Worm (Caenorhabditis elegans) whole organism, late embryonic: ENCODE results near the gene lron-4.
A peak's percentile ranks its signal among the peaks of the same experiment; 100 is the strongest.

Experiments
- C38D4.7 ChIP-seq: fragments of 200-800 bp; sonication (Bioruptor generic); optimal IDR thresholded peaks from 2 replicates; lab custom pipeline; 2018; ENCODE audit warnings: mild to moderate bottlenecking, missing genetic modification characterization, moderate library complexity, missing compliant biosample characterization
- F13H6.1 ChIP-seq: sonication (generic microtip); optimal IDR thresholded peaks from 2 replicates; lab custom pipeline; 2016; ENCODE audit warnings: missing genetic modification characterization, missing compliant biosample characterization
- T23F11.4 ChIP-seq: fragments of 200-800 bp; sonication (Bioruptor generic); optimal IDR thresholded peaks from 2 replicates; lab custom pipeline; 2018; ENCODE audit warnings: mild to moderate bottlenecking, missing genetic modification characterization, missing compliant biosample characterization
- Y22D7AL.16 ChIP-seq: sonication (generic microtip); optimal IDR thresholded peaks from 2 replicates; lab custom pipeline; 2016; ENCODE audit warnings: missing genetic modification characterization, missing compliant biosample characterization
- ceh-14 ChIP-seq: sonication (generic microtip); optimal IDR thresholded peaks from 2 replicates; lab custom pipeline; 2016; ENCODE audit warnings: missing genotype, missing genetic modification characterization, missing compliant biosample characterization
- ceh-19 ChIP-seq: fragments of 200-800 bp; sonication (Bioruptor generic); optimal IDR thresholded peaks from 2 replicates; lab custom pipeline; 2018; ENCODE audit warnings: mild to moderate bottlenecking, missing genetic modification characterization, missing compliant biosample characterization
- ceh-22 ChIP-seq: sonication (generic microtip); optimal IDR thresholded peaks from 2 replicates; lab custom pipeline; 2017; ENCODE audit warnings: missing biosample characterization, missing genetic modification characterization
- ceh-30 ChIP-seq: fragments of 150-350 bp; optimal IDR thresholded peaks from 2 replicates; lab custom pipeline; 2014; ENCODE audit warnings: missing biosample characterization, missing genetic modification characterization
- ceh-31 ChIP-seq: sonication (generic microtip); optimal IDR thresholded peaks from 2 replicates; lab custom pipeline; 2016; ENCODE audit warnings: missing genetic modification characterization, missing compliant biosample characterization
- ceh-34 ChIP-seq: sonication (generic microtip); optimal IDR thresholded peaks from 2 replicates; lab custom pipeline; 2016; ENCODE audit warnings: mild to moderate bottlenecking, missing genetic modification characterization, missing compliant biosample characterization
- ceh-45 ChIP-seq: fragments of 200-800 bp; sonication (Bioruptor generic); IDR thresholded peaks from 2 replicates; pipeline ENCODE4 v1.3.6; 2022; ENCODE audit warnings: missing genetic modification reagents, missing genetic modification characterization, missing compliant biosample characterization
- ceh-48 ChIP-seq: sonication (generic microtip); optimal IDR thresholded peaks from 2 replicates; lab custom pipeline; 2016; ENCODE audit warnings: missing genetic modification characterization, inconsistent platforms, missing compliant biosample characterization
- ceh-6 ChIP-seq: fragments of 200-800 bp; sonication (Bioruptor generic); optimal IDR thresholded peaks from 2 replicates; lab custom pipeline; 2018; ENCODE audit warnings: mild to moderate bottlenecking, missing genetic modification characterization, missing compliant biosample characterization
- ceh-9 ChIP-seq: sonication (generic microtip); optimal IDR thresholded peaks from 2 replicates; lab custom pipeline; 2016; ENCODE audit warnings: mild to moderate bottlenecking, missing genetic modification characterization, inconsistent platforms, missing compliant biosample characterization
- che-1 ChIP-seq: sonication (generic microtip); optimal IDR thresholded peaks from 2 replicates; lab custom pipeline; 2016; ENCODE audit warnings: mild to moderate bottlenecking, missing genetic modification characterization, missing compliant biosample characterization
- dve-1 ChIP-seq: sonication (generic microtip); optimal IDR thresholded peaks from 2 replicates; lab custom pipeline; 2017; ENCODE audit warnings: antibody characterized with exemption, mild to moderate bottlenecking, missing genetic modification characterization, missing compliant biosample characterization
- elt-2 ChIP-seq: sonication (generic microtip); optimal IDR thresholded peaks from 2 replicates; lab custom pipeline; 2016; ENCODE audit warnings: missing genetic modification reagents, missing genetic modification characterization, missing compliant biosample characterization
- elt-4 ChIP-seq: sonication (generic microtip); optimal IDR thresholded peaks from 2 replicates; lab custom pipeline; 2016; ENCODE audit warnings: missing genetic modification characterization, missing compliant biosample characterization
- fkh-10 ChIP-seq: fragments of 150-350 bp; optimal IDR thresholded peaks from 2 replicates; lab custom pipeline; 2014; ENCODE audit warnings: missing biosample characterization, missing genetic modification reagents, missing genetic modification characterization
- gmeb-2 ChIP-seq: sonication (generic microtip); optimal IDR thresholded peaks from 2 replicates; lab custom pipeline; 2016; ENCODE audit warnings: missing genetic modification characterization, inconsistent platforms, missing compliant biosample characterization
- hlh-13 ChIP-seq: fragments of 200-800 bp; sonication (Bioruptor generic); optimal IDR thresholded peaks from 2 replicates; lab custom pipeline; 2018; ENCODE audit warnings: mild to moderate bottlenecking, missing genetic modification characterization, missing compliant biosample characterization
- hlh-30 ChIP-seq: sonication (generic microtip); optimal IDR thresholded peaks from 2 replicates; lab custom pipeline; 2017; ENCODE audit warnings: antibody characterized with exemption, missing genetic modification characterization, missing compliant biosample characterization; ENCODE audit not compliant: insufficient read depth
- hlh-8 ChIP-seq: sonication (generic microtip); optimal IDR thresholded peaks from 2 replicates; lab custom pipeline; 2016; ENCODE audit warnings: missing genotype, missing genetic modification characterization, missing compliant biosample characterization
- mec-3 ChIP-seq: sonication (generic microtip); optimal IDR thresholded peaks from 2 replicates; lab custom pipeline; 2016; ENCODE audit warnings: borderline replicate concordance, missing genetic modification characterization, missing compliant biosample characterization
- nfya-1 ChIP-seq: sonication (generic microtip); optimal IDR thresholded peaks from 2 replicates; lab custom pipeline; 2017; ENCODE audit warnings: missing genetic modification characterization, mild to moderate bottlenecking, missing compliant biosample characterization, antibody characterized with exemption, moderate library complexity
- nhr-11 ChIP-seq: fragments of 150-350 bp; optimal IDR thresholded peaks from 2 replicates; lab custom pipeline; 2014; ENCODE audit warnings: missing biosample characterization, missing genetic modification characterization
- nhr-232 ChIP-seq: sonication (generic microtip); optimal IDR thresholded peaks from 2 replicates; lab custom pipeline; 2016; ENCODE audit warnings: missing genetic modification characterization, missing compliant biosample characterization
- rnt-1 ChIP-seq: sonication (generic microtip); optimal IDR thresholded peaks from 2 replicates; lab custom pipeline; 2016; ENCODE audit warnings: missing genetic modification characterization, missing compliant biosample characterization
- sdc-2 ChIP-seq: sonication (generic microtip); optimal IDR thresholded peaks from 2 replicates; lab custom pipeline; 2016; ENCODE audit warnings: missing genotype, missing genetic modification characterization, missing compliant biosample characterization
- syd-9 ChIP-seq: sonication (generic microtip); optimal IDR thresholded peaks from 2 replicates; lab custom pipeline; 2016; ENCODE audit warnings: mild to moderate bottlenecking, missing genetic modification characterization, moderate library complexity, missing compliant biosample characterization
- tbx-2 ChIP-seq: sonication (generic microtip); optimal IDR thresholded peaks from 2 replicates; lab custom pipeline; 2016; ENCODE audit warnings: missing genetic modification characterization, missing compliant biosample characterization
- ttx-3 ChIP-seq: sonication (generic microtip); optimal IDR thresholded peaks from 2 replicates; lab custom pipeline; 2016; ENCODE audit warnings: missing genetic modification reagents, missing genetic modification characterization, missing compliant biosample characterization
- unc-3 ChIP-seq, 2 experiments: fragments of 200-800 bp in 1 of 2; sonication (Bioruptor generic) in 1 of 2; sonication (generic microtip) in 1 of 2; conservative IDR thresholded peaks in 1 of 2; optimal IDR thresholded peaks in 1 of 2; 2 replicates each; pipeline versions ENCODE4 v1.3.6 to Lab custom; 2016 to 2022; ENCODE audit warnings: missing compliant biosample characterization in 2 of 2, missing genetic modification characterization in 2 of 2, missing genetic modification reagents in 1 of 2
- unc-42 ChIP-seq: sonication (generic microtip); optimal IDR thresholded peaks from 2 replicates; lab custom pipeline; 2016; ENCODE audit warnings: missing genotype, missing genetic modification characterization, missing compliant biosample characterization
- unc-55 ChIP-seq: sonication (generic microtip); optimal IDR thresholded peaks from 2 replicates; lab custom pipeline; 2017; ENCODE audit warnings: missing biosample characterization, missing genetic modification reagents, missing genetic modification characterization
- zip-5 ChIP-seq: sonication (generic microtip); optimal IDR thresholded peaks from 2 replicates; lab custom pipeline; 2016; ENCODE audit warnings: missing genetic modification characterization, missing compliant biosample characterization

Gene lron-4

DNA sequence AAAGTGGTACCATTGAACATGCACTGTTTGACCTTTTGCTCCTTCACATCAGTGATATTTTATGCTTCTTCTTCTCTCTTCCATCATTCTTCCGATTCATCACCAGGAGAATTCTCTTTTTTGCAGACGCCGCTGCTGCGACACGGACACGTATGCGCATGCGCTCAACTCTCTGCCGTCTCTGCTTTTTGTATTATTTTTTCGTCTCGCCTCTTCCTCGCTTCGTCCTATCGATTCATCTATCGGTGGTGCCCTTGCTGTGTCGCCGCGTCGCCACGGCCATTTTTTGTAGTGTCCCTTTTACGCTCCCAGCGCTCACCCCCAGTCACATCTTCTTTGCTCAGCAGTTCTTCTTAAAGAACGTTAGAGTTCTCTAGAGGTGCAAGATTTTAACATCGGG lies 14.2 kb upstream of the lron-4 start (continued):
- TF ChIP-seq rnt-1 (tag; lab: Kevin White, UChicago) (no peak), zip-5 (tag; lab: Kevin White, UChicago) (no peak), nhr-11 (no peak), che-1 (no peak), ceh-19 (GFP tag; lab: Kevin White, UChicago) (peak; percentile 39), hlh-13 (GFP tag; lab: Kevin White, UChicago) (no peak)
- TF ChIP-seq, all 69 proteins: peak for 5

DNA sequence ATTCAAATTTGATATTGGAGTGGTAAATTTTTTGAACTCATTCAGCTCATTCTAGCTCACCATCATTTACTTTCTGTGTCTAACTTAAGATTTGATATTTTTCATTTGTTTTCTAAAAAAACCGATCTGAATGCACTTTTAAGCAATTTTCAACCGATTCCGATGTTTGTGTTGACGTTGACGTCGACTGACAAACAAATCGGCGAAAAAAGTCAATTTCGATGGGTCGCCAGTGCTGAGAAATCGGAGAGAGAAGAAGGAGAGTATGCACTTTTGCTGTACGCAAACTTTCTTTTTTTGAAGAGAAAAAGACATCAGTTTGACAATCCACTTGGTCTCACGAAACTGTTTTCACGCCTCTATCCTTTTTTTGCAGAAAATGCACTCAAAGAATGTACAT lies 13.5 kb upstream of the lron-4 start:
- TF ChIP-seq C38D4.7 (GFP tag; lab: Kevin White, UChicago) (no peak), che-1 (no peak), elt-4 (tag; lab: Kevin White, UChicago) (no peak), nhr-232 (tag; lab: Kevin White, UChicago) (no peak), ceh-22 (tag; lab: Kevin White, UChicago) (no peak), T23F11.4 (GFP tag; lab: Kevin White, UChicago) (no peak), ceh-14 (no peak), unc-55 (GFP tag; lab: Kevin White, UChicago) (no peak), nfya-1 (tag; lab: Kevin White, UChicago) (no peak), dve-1 (tag; lab: Kevin White, UChicago) (no peak), ceh-34 (tag; lab: Kevin White, UChicago) (no peak), hlh-30 (no peak), ceh-48 (tag; lab: Kevin White, UChicago) (no peak), sdc-2 (tag; lab: Kevin White, UChicago) (no peak), hlh-13 (GFP tag; lab: Kevin White, UChicago) (no peak), ceh-45 (no peak)

DNA sequence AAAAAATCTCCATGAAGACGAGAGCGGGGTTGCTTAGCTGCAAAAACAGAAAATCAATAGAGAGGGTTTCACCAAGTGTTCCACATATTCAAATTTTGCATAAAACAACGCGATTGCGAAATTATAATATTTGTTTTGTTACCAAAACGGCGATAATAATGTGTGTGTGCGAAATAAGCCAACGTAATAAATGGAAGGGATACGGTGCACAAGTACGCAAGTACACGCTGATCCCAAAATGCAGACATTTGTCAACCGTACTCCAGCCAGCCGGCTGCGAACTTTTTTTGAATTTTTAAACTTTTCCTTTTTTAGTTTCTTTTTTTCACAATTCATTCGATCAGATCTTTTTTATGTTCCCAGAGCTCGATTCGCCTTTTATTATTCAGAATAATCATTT lies 12.9 kb upstream of the lron-4 start, which contains the start of gene ire-1:
Gene ire-1, minus strand, starts transcription at position 44 of the 400 bp plus-strand sequence.
- peak; percentile 34 for TF ChIP-seq unc-42 (tag; lab: Kevin White, UChicago)
- TF ChIP-seq dve-1 (tag; lab: Kevin White, UChicago) = peak; percentile 53
- no peak for TF ChIP-seq mec-3
- peak; percentile 13; the same call in 1 of the 2 replicates for TF ChIP-seq unc-3 (GFP tag; conservative IDR thresholded peaks at IDR 0.05; lab: Robert Waterston, UW)
- TF ChIP-seq unc-3 (tag; optimal IDR thresholded peaks at IDR 0.05; lab: Kevin White, UChicago) = no peak
- TF ChIP-seq ceh-31 (tag; lab: Kevin White, UChicago) = peak; percentile 37
- no peak for TF ChIP-seq ceh-6 (GFP tag; lab: Kevin White, UChicago)
- peak; percentile 3 for TF ChIP-seq elt-2 (tag; lab: Kevin White, UChicago)
- TF ChIP-seq nfya-1 (tag; lab: Kevin White, UChicago) = peak; percentile 73

DNA sequence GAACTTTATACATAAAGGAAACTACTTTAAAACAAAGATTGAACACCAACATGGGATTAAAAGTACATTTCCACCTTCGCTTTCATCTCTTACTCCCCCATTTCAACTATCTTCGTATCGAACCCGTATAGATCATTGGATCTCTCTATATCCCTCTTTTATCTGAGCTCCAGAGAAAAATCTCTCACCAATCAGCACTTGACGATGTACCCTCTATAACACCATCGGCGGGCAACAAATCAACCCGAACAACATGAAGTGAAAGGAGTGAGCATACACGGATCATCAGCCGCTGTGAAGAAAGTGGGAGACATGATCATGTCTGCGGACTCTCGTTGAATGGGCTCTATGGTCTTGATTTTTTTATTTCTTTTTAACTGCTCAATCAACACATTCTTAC lies 5.5 kb upstream of the lron-4 start:
- no peak for TF ChIP-seq F13H6.1 (tag; lab: Kevin White, UChicago)
- TF ChIP-seq che-1 = no peak
- TF ChIP-seq fkh-10 (GFP tag; lab: Kevin White, UChicago) = no peak
- no peak for TF ChIP-seq dve-1 (tag; lab: Kevin White, UChicago)
- TF ChIP-seq Y22D7AL.16 = no peak
- TF ChIP-seq sdc-2 (tag; lab: Kevin White, UChicago) = no peak
- TF ChIP-seq nfya-1 (tag; lab: Kevin White, UChicago) = peak; percentile 77

DNA sequence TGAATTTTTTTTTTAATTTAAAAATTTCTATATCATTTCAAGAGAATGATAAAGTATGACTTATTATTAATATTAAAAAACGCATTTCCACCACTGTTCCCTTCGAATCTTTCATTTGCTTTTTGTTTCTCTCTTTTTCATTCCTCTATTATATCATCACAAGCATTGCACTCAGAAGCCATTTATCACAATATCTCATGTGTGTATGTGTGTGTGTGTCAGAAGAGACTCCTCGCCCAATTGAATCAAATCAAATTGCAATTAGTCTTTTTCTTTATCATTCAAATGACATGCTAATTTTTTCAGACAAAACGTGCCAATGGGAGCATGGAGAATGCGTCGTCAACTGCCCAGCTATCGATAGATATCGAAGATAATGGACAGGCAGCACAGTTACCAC lies 4.2 kb upstream of the lron-4 start, which contains the start of gene unc-105:
Gene unc-105, plus strand, starts transcription at position 301 of the 400 bp plus-strand sequence.
- TF ChIP-seq ceh-9 (tag; lab: Kevin White, UChicago) (no peak), unc-55 (GFP tag; lab: Kevin White, UChicago) (no peak), gmeb-2 (tag; lab: Kevin White, UChicago) (no peak), hlh-8 (tag; lab: Kevin White, UChicago) (no peak), F13H6.1 (tag; lab: Kevin White, UChicago) (no peak), ttx-3 (tag; lab: Kevin White, UChicago) (no peak), ceh-19 (GFP tag; lab: Kevin White, UChicago) (no peak), ceh-34 (tag; lab: Kevin White, UChicago) (no peak), tbx-2 (tag; lab: Kevin White, UChicago) (no peak), syd-9 (no peak), ceh-30 (tag; lab: Kevin White, UChicago) (no peak)
